Fruit fly (Drosophila melanogaster): Measurements from ENCODE around the gene Strump.

The Strump gene

dm6 chr3L:16128973-16129745, 7.4 kb downstream of the Strump start, which contains the start of gene SsRbeta (continued):
- TF ChIP-seq grn (GFP tag; optimal IDR thresholded peaks at IDR 0.05) = no peak
- TF ChIP-seq scrt (GFP tag; optimal IDR thresholded peaks at IDR 0.05) = no peak
- peak; percentile 33 for TF ChIP-seq Oli (tag; optimal IDR thresholded peaks at IDR 0.05)
- no peak for TF ChIP-seq TFAM (GFP tag; optimal IDR thresholded peaks at IDR 0.05)
- TF ChIP-seq CG17385 (GFP tag; optimal IDR thresholded peaks at IDR 0.05) = no peak
- TF ChIP-seq CG7372 (GFP tag; IDR thresholded peaks at IDR 0.05) = peak; percentile 58
- TF ChIP-seq Opbp (GFP tag; IDR thresholded peaks at IDR 0.05; ENCODE audit: partially characterized antibody) = peak; percentile 74
- TF ChIP-seq CG2199 (GFP tag; IDR thresholded peaks at IDR 0.05) = 0 out of 3 replicates have a peak, but pooled peaks have one; percentile 17
- TF ChIP-seq cas (GFP tag; IDR thresholded peaks at IDR 0.05) = no peak
- TF ChIP-seq Atf-2 (GFP tag; optimal IDR thresholded peaks at IDR 0.05) = no peak
- TF ChIP-seq CG5245 (GFP tag; optimal IDR thresholded peaks at IDR 0.05) = no peak
- TF ChIP-seq Camta (GFP tag; optimal IDR thresholded peaks at IDR 0.05) = no peak
- TF ChIP-seq tx (GFP tag; optimal IDR thresholded peaks at IDR 0.05) = no peak
- peak; percentile 49 for TF ChIP-seq CG17186 (GFP tag; optimal IDR thresholded peaks at IDR 0.05)
- TF ChIP-seq HLHmδ (GFP tag; optimal IDR thresholded peaks at IDR 0.05) = peak; percentile 88
- TF ChIP-seq sens (GFP tag) = peak; percentile 45
- TF ChIP-seq gcm (GFP tag; optimal IDR thresholded peaks at IDR 0.05) = no peak
- TF ChIP-seq CG4617 (GFP tag; optimal IDR thresholded peaks at IDR 0.05; ENCODE audit: borderline replicate concordance) = no peak
- TF ChIP-seq az2 (GFP tag; optimal IDR thresholded peaks at IDR 0.05) = no peak
- TF ChIP-seq CG13123 (GFP tag; optimal IDR thresholded peaks at IDR 0.05) = no peak
- no peak for TF ChIP-seq cad (GFP tag; optimal IDR thresholded peaks at IDR 0.05)
- peak; percentile 45 for TF ChIP-seq nerfin-2 (GFP tag; IDR thresholded peaks at IDR 0.05; ENCODE audit: partially characterized antibody)
- TF ChIP-seq Bdp1 (GFP tag; optimal IDR thresholded peaks at IDR 0.05) = no peak
- TF ChIP-seq CG9727 (GFP tag; optimal IDR thresholded peaks at IDR 0.05) = peak; percentile 43
- no peak for TF ChIP-seq lilli (GFP tag; optimal IDR thresholded peaks at IDR 0.05)
- no peak for TF ChIP-seq jigr1 (GFP tag; IDR thresholded peaks at IDR 0.05)
- TF ChIP-seq zf30C (GFP tag; optimal IDR thresholded peaks at IDR 0.05) = no peak
- TF ChIP-seq CG4424 (GFP tag; optimal IDR thresholded peaks at IDR 0.05) = peak; percentile 48
- peak; percentile 54 for TF ChIP-seq CG10543 (GFP tag; optimal IDR thresholded peaks at IDR 0.05)
- no peak for TF ChIP-seq salm (tag; optimal IDR thresholded peaks at IDR 0.05)
- no peak for TF ChIP-seq so (GFP tag; IDR thresholded peaks at IDR 0.05)
- no peak for TF ChIP-seq prd (optimal IDR thresholded peaks at IDR 0.05)
- peak; percentile 49 for TF ChIP-seq prd (GFP tag; IDR thresholded peaks at IDR 0.05)
- no peak for TF ChIP-seq CG3995 (GFP tag; optimal IDR thresholded peaks at IDR 0.05)
- peak; percentile 43 for TF ChIP-seq gro (GFP tag; optimal IDR thresholded peaks at IDR 0.05)
- TF ChIP-seq NfI (GFP tag; optimal IDR thresholded peaks at IDR 0.05) = peak; percentile 9
- peak; percentile 1 for TF ChIP-seq org-1 (GFP tag; optimal IDR thresholded peaks at IDR 0.05)
- TF ChIP-seq CG3726 (GFP tag; IDR thresholded peaks at IDR 0.05) = no peak
- peak; percentile 71 for TF ChIP-seq Gug (GFP tag; IDR thresholded peaks at IDR 0.05)
- no peak for TF ChIP-seq CG14965 (GFP tag; optimal IDR thresholded peaks at IDR 0.05; ENCODE audit: borderline replicate concordance)
- TF ChIP-seq CkIIα-i1 (GFP tag; IDR thresholded peaks at IDR 0.05) = no peak
- peak; percentile 60 for TF ChIP-seq Sry-δ (GFP tag; optimal IDR thresholded peaks at IDR 0.05)
- no peak for TF ChIP-seq tup (GFP tag; optimal IDR thresholded peaks at IDR 0.05)
- TF ChIP-seq CG11093 (GFP tag; IDR thresholded peaks at IDR 0.05) = no peak
- TF ChIP-seq h (optimal IDR thresholded peaks at IDR 0.05) = no peak
- peak; percentile 3 for TF ChIP-seq Abd-B (GFP tag; optimal IDR thresholded peaks at IDR 0.05)
- TF ChIP-seq HLH54F (GFP tag; optimal IDR thresholded peaks at IDR 0.05) = no peak
- no peak for TF ChIP-seq CG43689 (GFP tag; IDR thresholded peaks at IDR 0.05)
- TF ChIP-seq CG12942 (GFP tag; optimal IDR thresholded peaks at IDR 0.05) = no peak
- TF ChIP-seq insv (GFP tag; optimal IDR thresholded peaks at IDR 0.05) = no peak
- TF ChIP-seq CG11560 (tag; IDR thresholded peaks at IDR 0.05) = no peak
